Worm (Caenorhabditis elegans) whole organism, mixed stage, embryonic: ENCODE data around the gene lipl-6.

ENCODE experiments used
- M03D4.4 ChIP-seq: sonication (generic microtip); optimal IDR thresholded peaks from 2 replicates; lab custom pipeline; 2017; ENCODE audit warnings: mild to moderate bottlenecking, missing genetic modification characterization, missing compliant biosample characterization
- bed-3 ChIP-seq: fragments of 200-800 bp; sonication (Bioruptor generic); optimal IDR thresholded peaks from 3 replicates; lab custom pipeline; 2018; ENCODE audit warnings: mild to moderate bottlenecking, missing genetic modification characterization, moderate library complexity, missing compliant biosample characterization
- ceh-39 ChIP-seq: fragments of 150-350 bp; optimal IDR thresholded peaks from 2 replicates; lab custom pipeline; 2014; ENCODE audit warnings: missing biosample characterization, missing genetic modification characterization
- ceh-43 ChIP-seq: fragments of 200-800 bp; sonication (Bioruptor generic); optimal IDR thresholded peaks from 2 replicates; lab custom pipeline; 2018; ENCODE audit warnings: mild to moderate bottlenecking, missing genetic modification characterization, moderate library complexity, missing compliant biosample characterization
- ceh-83 ChIP-seq: fragments of 200-800 bp; sonication (Bioruptor generic); optimal IDR thresholded peaks from 2 replicates; lab custom pipeline; 2018; ENCODE audit warnings: mild to moderate bottlenecking, missing genetic modification characterization, missing compliant biosample characterization
- ces-1 ChIP-seq: fragments of 150-350 bp; optimal IDR thresholded peaks from 2 replicates; lab custom pipeline; 2014; ENCODE audit warnings: missing biosample characterization, missing genetic modification reagents, missing genetic modification characterization
- cnd-1 ChIP-seq: fragments of 200-800 bp; sonication (Bioruptor generic); optimal IDR thresholded peaks from 2 replicates; lab custom pipeline; 2018; ENCODE audit warnings: mild to moderate bottlenecking, missing genetic modification characterization, missing compliant biosample characterization
- drap-1 ChIP-seq: fragments of 200-800 bp; sonication (Bioruptor generic); optimal IDR thresholded peaks from 3 replicates; lab custom pipeline; 2018; ENCODE audit warnings: mild to moderate bottlenecking, missing genetic modification characterization, missing compliant biosample characterization
- elt-1 ChIP-seq: sonication (generic microtip); optimal IDR thresholded peaks from 2 replicates; lab custom pipeline; 2017; ENCODE audit warnings: missing genetic modification characterization, mild to moderate bottlenecking, missing compliant biosample characterization, antibody characterized with exemption, moderate library complexity, borderline replicate concordance; ENCODE audit not compliant: insufficient read depth
- elt-3 ChIP-seq: fragments of 150-350 bp; optimal IDR thresholded peaks from 2 replicates; lab custom pipeline; 2014; ENCODE audit warnings: missing biosample characterization, missing genetic modification characterization
- flh-1 ChIP-seq: fragments of 200-800 bp; sonication (Bioruptor generic); optimal IDR thresholded peaks from 2 replicates; lab custom pipeline; 2018; ENCODE audit warnings: mild to moderate bottlenecking, missing genetic modification characterization, moderate library complexity, missing compliant biosample characterization
- ham-2 ChIP-seq: fragments of 200-800 bp; sonication (Bioruptor generic); optimal IDR thresholded peaks from 2 replicates; lab custom pipeline; 2018; ENCODE audit warnings: mild to moderate bottlenecking, missing genetic modification characterization, missing compliant biosample characterization
- hlh-1 ChIP-seq: fragments of 150-350 bp; optimal IDR thresholded peaks from 2 replicates; lab custom pipeline; 2014; ENCODE audit warnings: missing biosample characterization, missing genetic modification reagents, missing genetic modification characterization
- lin-13 ChIP-seq: fragments of 150-350 bp; optimal IDR thresholded peaks from 2 replicates; lab custom pipeline; 2014; ENCODE audit warnings: missing biosample characterization, missing genetic modification characterization
- lin-32 ChIP-seq: fragments of 200-800 bp; sonication (Bioruptor generic); optimal IDR thresholded peaks from 2 replicates; lab custom pipeline; 2018; ENCODE audit warnings: mild to moderate bottlenecking, missing genetic modification characterization, missing compliant biosample characterization
- lsy-2 ChIP-seq: fragments of 150-350 bp; optimal IDR thresholded peaks from 2 replicates; lab custom pipeline; 2014; ENCODE audit warnings: missing biosample characterization, missing genetic modification characterization
- mab-5 ChIP-seq: fragments of 150-350 bp; optimal IDR thresholded peaks from 2 replicates; lab custom pipeline; 2014; ENCODE audit warnings: missing biosample characterization, missing genetic modification characterization
- mep-1 ChIP-seq: fragments of 150-350 bp; optimal IDR thresholded peaks from 2 replicates; lab custom pipeline; 2017; ENCODE audit warnings: missing biosample characterization, missing genetic modification reagents, missing genetic modification characterization, inconsistent platforms
- mls-2 ChIP-seq: sonication (generic microtip); optimal IDR thresholded peaks from 2 replicates; lab custom pipeline; 2016; ENCODE audit warnings: mild to moderate bottlenecking, missing genetic modification characterization, moderate library complexity, missing compliant biosample characterization
- nhr-12 ChIP-seq: fragments of 150-350 bp; optimal IDR thresholded peaks from 2 replicates; lab custom pipeline; 2014; ENCODE audit warnings: missing biosample characterization, missing genetic modification characterization
- nhr-2 ChIP-seq: fragments of 150-350 bp; optimal IDR thresholded peaks from 2 replicates; lab custom pipeline; 2014; ENCODE audit warnings: missing biosample characterization, missing genetic modification characterization
- nhr-237 ChIP-seq: fragments of 150-350 bp; optimal IDR thresholded peaks from 2 replicates; lab custom pipeline; 2014; ENCODE audit warnings: missing biosample characterization, missing genetic modification characterization
- nhr-76 ChIP-seq: sonication (generic microtip); optimal IDR thresholded peaks from 2 replicates; lab custom pipeline; 2017; ENCODE audit warnings: missing biosample characterization, missing genetic modification characterization
- pha-4 ChIP-seq: fragments of 150-350 bp; optimal IDR thresholded peaks from 2 replicates; lab custom pipeline; 2018; ENCODE audit warnings: missing biosample characterization, missing genetic modification reagents, missing genetic modification characterization
- sem-2 ChIP-seq: fragments of 200-800 bp; sonication (Bioruptor generic); optimal IDR thresholded peaks from 2 replicates; lab custom pipeline; 2018; ENCODE audit warnings: mild to moderate bottlenecking, missing genetic modification characterization, missing compliant biosample characterization
- sptf-1 ChIP-seq: sonication (generic microtip); optimal IDR thresholded peaks from 2 replicates; lab custom pipeline; 2017; ENCODE audit warnings: mild to moderate bottlenecking, missing genetic modification characterization, moderate library complexity, missing compliant biosample characterization
- tbx-8 ChIP-seq: fragments of 200-800 bp; sonication (Bioruptor generic); optimal IDR thresholded peaks from 2 replicates; lab custom pipeline; 2018; ENCODE audit warnings: mild to moderate bottlenecking, missing genetic modification characterization, moderate library complexity, missing compliant biosample characterization
- unc-39 ChIP-seq: fragments of 150-350 bp; optimal IDR thresholded peaks from 2 replicates; lab custom pipeline; 2014; ENCODE audit warnings: missing biosample characterization, missing genetic modification characterization
- unc-62 ChIP-seq: fragments of 150-350 bp; optimal IDR thresholded peaks from 2 replicates; lab custom pipeline; 2014; ENCODE audit warnings: missing biosample characterization, missing genetic modification reagents, missing genetic modification characterization
- zip-8 ChIP-seq: fragments of 150-350 bp; optimal IDR thresholded peaks from 2 replicates; lab custom pipeline; 2014; ENCODE audit warnings: missing biosample characterization, missing genetic modification characterization

Gene lipl-6

ce11 chrV:6934212-6934611 lies at the start of gene lipl-6:
Gene lipl-6 (minus strand): TSS chrV:6934312.
- peak; percentile 87 for TF ChIP-seq zip-8 (tag; lab: Kevin White, UChicago)
- no peak for TF ChIP-seq elt-3

- no peak for TF ChIP-seq hlh-1
- no peak for TF ChIP-seq bed-3 (GFP tag; lab: Kevin White, UChicago)
- TF ChIP-seq mep-1 (tag; lab: Kevin White, UChicago), result no peak
- TF ChIP-seq drap-1 (GFP tag; lab: Kevin White, UChicago), result no peak
- TF ChIP-seq zip-8 (tag; lab: Kevin White, UChicago), result no peak
- TF ChIP-seq ceh-43 (GFP tag; lab: Kevin White, UChicago), result no peak
- TF ChIP-seq lsy-2 (tag; lab: Kevin White, UChicago), result no peak
- no peak for TF ChIP-seq nhr-237 (tag; lab: Kevin White, UChicago)
- TF ChIP-seq pha-4, result no peak
- no peak for TF ChIP-seq ham-2 (GFP tag; lab: Kevin White, UChicago)
- TF ChIP-seq ceh-39, result no peak
- no peak for TF ChIP-seq nhr-12 (tag; lab: Kevin White, UChicago)
- no peak for TF ChIP-seq tbx-8 (GFP tag; lab: Kevin White, UChicago)
- TF ChIP-seq ces-1 (GFP tag; lab: Kevin White, UChicago), result no peak
- TF ChIP-seq lin-32 (GFP tag; lab: Kevin White, UChicago), result no peak
- no peak for TF ChIP-seq nhr-76
Observed at ce11 chrV:6982813-6983212, 48.7 kb upstream of the lipl-6 start, which contains the start of gene nhr-161. Gene nhr-161 (minus strand): TSS chrV:6982913.

- TF ChIP-seq ceh-83 (GFP tag; lab: Kevin White, UChicago) (no peak), cnd-1 (tag; lab: Kevin White, UChicago) (no peak), tbx-8 (GFP tag; lab: Kevin White, UChicago) (no peak), lsy-2 (tag; lab: Kevin White, UChicago) (no peak), nhr-2 (tag; lab: Kevin White, UChicago) (no peak), pha-4 (no peak), unc-62 (no peak), sem-2 (no peak), flh-1 (GFP tag; lab: Kevin White, UChicago) (no peak), ham-2 (GFP tag; lab: Kevin White, UChicago) (no peak), unc-39 (tag; lab: Kevin White, UChicago) (no peak), bed-3 (GFP tag; lab: Kevin White, UChicago) (no peak), ces-1 (GFP tag; lab: Kevin White, UChicago) (no peak), lin-13 (tag; lab: Kevin White, UChicago) (no peak), mep-1 (tag; lab: Kevin White, UChicago) (no peak), elt-3 (no peak)
- TF ChIP-seq, all 35 proteins: peak for 0
Observed at ce11 chrV:6979019-6979418, 44.9 kb upstream of the lipl-6 start, which contains the start of gene sre-12. Gene sre-12 (minus strand): TSS chrV:6979119.

DNA sequence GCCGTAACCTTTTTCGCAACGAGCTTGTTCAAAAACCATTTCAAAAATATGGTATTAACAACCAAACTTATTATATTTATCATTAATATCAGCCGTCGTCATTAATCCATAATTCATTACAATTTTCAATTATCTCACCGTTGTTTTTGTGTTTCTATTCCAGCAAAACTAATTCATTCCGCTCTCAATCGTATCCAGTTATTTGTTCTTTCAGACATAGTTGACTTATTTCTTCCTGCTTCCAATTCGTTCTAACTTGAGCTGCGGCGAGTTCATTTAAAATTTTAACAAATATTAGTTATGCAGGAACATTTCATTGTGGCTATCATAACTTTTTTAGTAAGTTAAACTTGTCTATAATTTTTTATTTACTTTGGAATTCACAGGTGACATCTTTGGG lies 41.9 kb upstream of the lipl-6 start, which contains the start of gene srx-16:
TSS of gene srx-16 (plus strand) at position 301 of the 400 bp plus-strand sequence.
- no peak for TF ChIP-seq sem-2
- no peak for TF ChIP-seq lin-13 (tag; lab: Kevin White, UChicago)
- TF ChIP-seq flh-1 (GFP tag; lab: Kevin White, UChicago), result no peak
- TF ChIP-seq nhr-2 (tag; lab: Kevin White, UChicago), result no peak
- TF ChIP-seq elt-3, result no peak
- no peak for TF ChIP-seq mab-5 (tag; lab: Kevin White, UChicago)
- no peak for TF ChIP-seq lin-32 (GFP tag; lab: Kevin White, UChicago)
- no peak for TF ChIP-seq sptf-1 (tag; lab: Kevin White, UChicago)
- TF ChIP-seq cnd-1 (tag; lab: Kevin White, UChicago), result no peak
- TF ChIP-seq ceh-83 (GFP tag; lab: Kevin White, UChicago), result no peak
- no peak for TF ChIP-seq bed-3 (GFP tag; lab: Kevin White, UChicago)
- no peak for TF ChIP-seq unc-39 (tag; lab: Kevin White, UChicago)

DNA sequence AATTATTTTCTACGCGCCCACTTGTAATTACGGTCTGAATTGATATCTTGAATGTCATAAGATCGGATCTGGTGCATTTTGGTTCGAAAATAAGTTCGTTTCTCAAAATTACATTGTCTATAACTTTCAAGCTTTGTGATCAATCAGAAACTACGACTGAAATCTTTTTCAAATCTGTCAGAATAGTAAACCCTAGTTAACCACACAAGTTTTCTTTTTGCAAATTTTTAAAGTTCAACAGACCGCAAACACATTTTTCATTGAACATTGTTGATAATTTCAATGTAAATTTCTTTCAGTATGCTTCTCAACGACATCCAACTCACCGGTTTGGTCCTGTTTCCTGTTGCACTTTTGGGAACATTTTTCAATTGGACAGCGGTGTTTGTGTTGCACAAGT lies 37.5 kb upstream of the lipl-6 start, which contains the start of gene srx-59:
TSS of gene srx-59 (plus strand) at position 301 of the 400 bp plus-strand sequence.
- TF ChIP-seq unc-62 (no peak), mls-2 (no peak), flh-1 (GFP tag; lab: Kevin White, UChicago) (no peak), elt-1 (no peak), ceh-39 (no peak), lsy-2 (tag; lab: Kevin White, UChicago) (no peak), ham-2 (GFP tag; lab: Kevin White, UChicago) (no peak), ceh-43 (GFP tag; lab: Kevin White, UChicago) (no peak), pha-4 (no peak), M03D4.4 (tag; lab: Kevin White, UChicago) (no peak), lin-13 (tag; lab: Kevin White, UChicago) (no peak), cnd-1 (tag; lab: Kevin White, UChicago) (no peak), nhr-76 (no peak), ces-1 (GFP tag; lab: Kevin White, UChicago) (no peak), nhr-12 (tag; lab: Kevin White, UChicago) (no peak)
